Worm (Caenorhabditis elegans) whole organism, L4/young adult: ENCODE measurements around the gene ZK470.2.
A peak's percentile ranks its signal among the peaks of the same experiment; 100 is the strongest.

ENCODE experiments used
- W03F9.2 ChIP-seq: fragments of 150-350 bp; optimal IDR thresholded peaks from 2 replicates; lab custom pipeline; 2014; ENCODE audit warnings: missing biosample characterization, missing genetic modification characterization
- dao-5 ChIP-seq: sonication (generic microtip); optimal IDR thresholded peaks from 2 replicates; lab custom pipeline; 2016; ENCODE audit warnings: missing genotype, missing genetic modification characterization, moderate library complexity, missing compliant biosample characterization
- him-1 ChIP-seq: sonication (generic microtip); optimal IDR thresholded peaks from 2 replicates; lab custom pipeline; 2016; ENCODE audit warnings: missing genotype, missing genetic modification reagents, missing genetic modification characterization, missing compliant biosample characterization

ce11 chrX:4137452-4138164, 2.7 kb downstream of the ZK470.2 start:
- TF ChIP-seq him-1: peak; percentile 29
- no peak for TF ChIP-seq dao-5
- no peak for TF ChIP-seq W03F9.2 (tag; lab: Kevin White, UChicago)
